Worm (Caenorhabditis elegans): ENCODE data around the gene his-5.
"Not testable (repeated sequence)": the region's sequence is repeated elsewhere in the genome, so short reads cannot be mapped to it uniquely, and the experiment has no call there.

The his-5 gene

ce11 chrV:8574762-8575161 is 39.7 kb downstream of the his-5 start, which contains the start of gene F25G6.1:
Gene F25G6.1 (plus strand): TSS chrV:8575062.
- TF ChIP-seq crh-2, C34F6.9, mab-5 (tag; optimal IDR thresholded peaks at IDR 0.05): not testable (repeated sequence)

ce11 chrV:8580961-8581360 is 45.9 kb downstream of the his-5 start, which contains the start of gene C10B5.1:
Gene C10B5.1 (plus strand): TSS chrV:8581261.
- TF ChIP-seq mdl-1 (tag; optimal IDR thresholded peaks at IDR 0.05) (no peak), aly-2 (tag; optimal IDR thresholded peaks at IDR 0.05) (no peak), blmp-1 (tag; optimal IDR thresholded peaks at IDR 0.05; ENCODE audit: insufficient read depth) (no peak), lin-39 (tag; optimal IDR thresholded peaks at IDR 0.05) (no peak), dmd-4 (tag; optimal IDR thresholded peaks at IDR 0.05) (no peak), nhr-237 (tag; optimal IDR thresholded peaks at IDR 0.05) (no peak), nhr-11 (tag; optimal IDR thresholded peaks at IDR 0.05) (no peak), C34F6.9 (tag; optimal IDR thresholded peaks at IDR 0.05) (no peak), nhr-23 (tag; optimal IDR thresholded peaks at IDR 0.05) (no peak), nhr-25 (tag; optimal IDR thresholded peaks at IDR 0.05) (no peak), elt-3 (tag; optimal IDR thresholded peaks at IDR 0.05) (no peak), crh-2 (tag; optimal IDR thresholded peaks at IDR 0.05) (no peak), ztf-1 (GFP tag; conservative IDR thresholded peaks at IDR 0.05) (no peak), sma-9 (GFP tag; optimal IDR thresholded peaks at IDR 0.05) (no peak), sma-9 (tag; optimal IDR thresholded peaks at IDR 0.05) (no peak), egl-27 (tag; optimal IDR thresholded peaks at IDR 0.05) (no peak), Y55F3AM.14 (GFP tag; optimal IDR thresholded peaks at IDR 0.05) (no peak)

All from whole organism, L2 larva.